Worm (Caenorhabditis elegans) whole organism, L2 larva: Measurements from ENCODE around the gene srw-39.

ENCODE experiments used
- C34F6.9 ChIP-seq: fragments of 150-350 bp; optimal IDR thresholded peaks from 2 replicates; lab custom pipeline; 2014; ENCODE audit warnings: missing biosample characterization, missing genetic modification characterization
- R02D3.7 ChIP-seq: fragments of 150-350 bp; optimal IDR thresholded peaks from 2 replicates; lab custom pipeline; 2014; ENCODE audit warnings: missing biosample characterization, missing genetic modification characterization
- Y55F3AM.14 ChIP-seq: fragments of 200-800 bp; sonication (Bioruptor generic); optimal IDR thresholded peaks from 2 replicates; lab custom pipeline; 2018; ENCODE audit warnings: mild to moderate bottlenecking, missing genetic modification characterization, missing compliant biosample characterization
- alr-1 ChIP-seq: fragments of 150-350 bp; optimal IDR thresholded peaks from 2 replicates; lab custom pipeline; 2014; ENCODE audit warnings: missing biosample characterization, missing genetic modification characterization
- blmp-1 ChIP-seq: sonication (generic microtip); optimal IDR thresholded peaks from 2 replicates; lab custom pipeline; 2017; ENCODE audit warnings: missing genetic modification characterization, mild to moderate bottlenecking, missing compliant biosample characterization, antibody characterized with exemption, moderate library complexity; ENCODE audit not compliant: insufficient read depth
- ceh-82 ChIP-seq: fragments of 150-350 bp; optimal IDR thresholded peaks from 2 replicates; lab custom pipeline; 2014; ENCODE audit warnings: missing biosample characterization, missing genetic modification characterization
- dmd-4 ChIP-seq: sonication (generic microtip); optimal IDR thresholded peaks from 2 replicates; lab custom pipeline; 2017; ENCODE audit warnings: missing biosample characterization, missing genetic modification characterization
- egl-27 ChIP-seq: sonication (generic microtip); optimal IDR thresholded peaks from 3 replicates; lab custom pipeline; 2017; ENCODE audit warnings: missing biosample characterization, missing genetic modification reagents, missing genetic modification characterization
- fos-1 ChIP-seq: fragments of 150-350 bp; optimal IDR thresholded peaks from 2 replicates; lab custom pipeline; 2014; ENCODE audit warnings: missing biosample characterization, missing genetic modification characterization
- gmeb-1 ChIP-seq: fragments of 150-350 bp; optimal IDR thresholded peaks from 2 replicates; lab custom pipeline; 2014; ENCODE audit warnings: missing biosample characterization, missing genetic modification characterization
- lin-11 ChIP-seq: fragments of 150-350 bp; sonication (generic microtip); optimal IDR thresholded peaks from 2 replicates; lab custom pipeline; 2014; ENCODE audit warnings: missing biosample characterization, missing genetic modification characterization, inconsistent platforms, mixed read lengths
- lin-39 ChIP-seq: fragments of 150-350 bp; optimal IDR thresholded peaks from 2 replicates; lab custom pipeline; 2014; ENCODE audit warnings: missing biosample characterization, missing genetic modification reagents, missing genetic modification characterization
- lsy-2 ChIP-seq, 2 experiments: fragments of 150-350 bp in 1 of 2; sonication (generic microtip) in 1 of 2; optimal IDR thresholded peaks; 2 replicates each; lab custom pipeline; 2014 to 2017; ENCODE audit warnings: missing biosample characterization in 2 of 2, missing genetic modification characterization in 2 of 2
- mbf-1 ChIP-seq: sonication (generic microtip); optimal IDR thresholded peaks from 2 replicates; lab custom pipeline; 2017; ENCODE audit warnings: missing biosample characterization, missing genetic modification characterization
- mdl-1 ChIP-seq, 2 experiments: fragments of 150-350 bp in 1 of 2; sonication (generic microtip) in 1 of 2; optimal IDR thresholded peaks; 2 replicates each; lab custom pipeline; 2017; ENCODE audit warnings: missing biosample characterization in 2 of 2, missing genetic modification characterization in 2 of 2
- nhr-21 ChIP-seq: fragments of 150-350 bp; optimal IDR thresholded peaks from 2 replicates; lab custom pipeline; 2014; ENCODE audit warnings: missing biosample characterization, missing genetic modification characterization
- nhr-23 ChIP-seq: fragments of 150-350 bp; optimal IDR thresholded peaks from 2 replicates; lab custom pipeline; 2014; ENCODE audit warnings: missing biosample characterization, missing genetic modification reagents, missing genetic modification characterization
- nhr-237 ChIP-seq: fragments of 150-350 bp; optimal IDR thresholded peaks from 2 replicates; lab custom pipeline; 2014; ENCODE audit warnings: missing biosample characterization, missing genetic modification characterization
- nhr-25 ChIP-seq: fragments of 150-350 bp; sonication (generic microtip); optimal IDR thresholded peaks from 3 replicates; lab custom pipeline; 2014; ENCODE audit warnings: missing biosample characterization, missing genetic modification characterization
- nhr-77 ChIP-seq: fragments of 150-350 bp; optimal IDR thresholded peaks from 2 replicates; lab custom pipeline; 2014; ENCODE audit warnings: missing biosample characterization, missing genetic modification characterization
- peb-1 ChIP-seq: fragments of 150-350 bp; optimal IDR thresholded peaks from 2 replicates; lab custom pipeline; 2014; ENCODE audit warnings: missing biosample characterization, missing genetic modification characterization
- sem-4 ChIP-seq: fragments of 150-350 bp; optimal IDR thresholded peaks from 2 replicates; lab custom pipeline; 2014; ENCODE audit warnings: missing biosample characterization, missing genetic modification reagents, missing genetic modification characterization
- unc-39 ChIP-seq: fragments of 150-350 bp; optimal IDR thresholded peaks from 2 replicates; lab custom pipeline; 2014; ENCODE audit warnings: missing biosample characterization, missing genetic modification characterization
- unc-55 ChIP-seq: fragments of 150-350 bp; sonication (generic microtip); optimal IDR thresholded peaks from 3 replicates; lab custom pipeline; 2014; ENCODE audit warnings: missing biosample characterization, missing genetic modification reagents, missing genetic modification characterization
- unc-62 ChIP-seq: fragments of 150-350 bp; optimal IDR thresholded peaks from 2 replicates; lab custom pipeline; 2014; ENCODE audit warnings: missing biosample characterization, missing genetic modification reagents, missing genetic modification characterization

srw-39 gene

ce11 chrV:20123616-20124015, 48.2 kb downstream of the srw-39 start:
- TF ChIP-seq nhr-23 (tag; lab: Kevin White, UChicago) (no peak), nhr-77 (tag; lab: Kevin White, UChicago) (no peak), blmp-1 (no peak), dmd-4 (tag; lab: Kevin White, UChicago) (no peak), mdl-1 (tag; optimal IDR thresholded peaks at IDR 0.05; lab: Kevin White, UChicago) (no peak), egl-27 (no peak), sem-4 (no peak), lin-39 (no peak), mbf-1 (tag; lab: Kevin White, UChicago) (no peak), C34F6.9 (tag; lab: Kevin White, UChicago) (no peak), fos-1 (no peak), unc-39 (no peak), lsy-2 (tag; optimal IDR thresholded peaks at IDR 0.05; lab: Kevin White, UChicago) (no peak)

- TF ChIP-seq unc-55: no peak
- no peak for TF ChIP-seq alr-1 (tag; lab: Kevin White, UChicago)
- TF ChIP-seq nhr-21 (tag; lab: Kevin White, UChicago): no peak
- no peak for TF ChIP-seq peb-1
- no peak for TF ChIP-seq R02D3.7
- no peak for TF ChIP-seq Y55F3AM.14 (GFP tag; lab: Kevin White, UChicago)
- TF ChIP-seq ceh-82 (tag; lab: Kevin White, UChicago): no peak
- TF ChIP-seq sem-4: no peak
- no peak for TF ChIP-seq unc-39
- no peak for TF ChIP-seq unc-62
- TF ChIP-seq, all 48 proteins: peak for 0
These were observed 48.8 kb downstream of the srw-39 start for ce11 chrV:20123010-20123409.

- no peak for TF ChIP-seq Y55F3AM.14 (GFP tag; lab: Kevin White, UChicago)
- no peak for TF ChIP-seq lin-11 (tag; lab: Kevin White, UChicago)
- no peak for TF ChIP-seq sem-4
- no peak for TF ChIP-seq nhr-237 (tag; lab: Kevin White, UChicago)
- TF ChIP-seq nhr-25 (tag; lab: Kevin White, UChicago): no peak
- TF ChIP-seq, all 48 proteins: peak for 0
These were observed 51.1 kb downstream of the srw-39 start, which contains the start of gene ncx-1 for ce11 chrV:20120623-20121165. Gene ncx-1 (minus strand): TSS chrV:20120673.

ce11 chrV:20119770-20120169, 52.1 kb downstream of the srw-39 start:
- TF ChIP-seq lin-39 (no peak), C34F6.9 (tag; lab: Kevin White, UChicago) (no peak), ceh-82 (tag; lab: Kevin White, UChicago) (no peak), gmeb-1 (tag; lab: Kevin White, UChicago) (no peak), lsy-2 (tag; optimal IDR thresholded peaks at IDR 0.05; lab: Kevin White, UChicago) (no peak)
- TF ChIP-seq, all 48 proteins: peak for 0
